Worm (Caenorhabditis elegans) whole organism, L1 larva: ENCODE results near the gene frpr-3.
A peak's percentile ranks its signal among the peaks of the same experiment; 100 is the strongest.

ENCODE experiments used
- C16A3.4 ChIP-seq: fragments of 150-350 bp; optimal IDR thresholded peaks from 2 replicates; lab custom pipeline; 2014; ENCODE audit warnings: missing biosample characterization, missing genetic modification characterization
- Y116A8C.19 ChIP-seq: sonication (generic microtip); optimal IDR thresholded peaks from 2 replicates; lab custom pipeline; 2016; ENCODE audit warnings: missing compliant biosample characterization, missing genetic modification characterization, borderline replicate concordance
- aha-1 ChIP-seq: fragments of 150-350 bp; optimal IDR thresholded peaks from 2 replicates; lab custom pipeline; 2014; ENCODE audit warnings: missing biosample characterization, missing genetic modification characterization
- alr-1 ChIP-seq: fragments of 200-800 bp; sonication (Bioruptor generic); optimal IDR thresholded peaks from 2 replicates; lab custom pipeline; 2018; ENCODE audit warnings: borderline replicate concordance, mild to moderate bottlenecking, missing genetic modification characterization, missing compliant biosample characterization
- aly-2 ChIP-seq: fragments of 150-350 bp; optimal IDR thresholded peaks from 2 replicates; lab custom pipeline; 2014; ENCODE audit warnings: missing biosample characterization, missing genetic modification characterization
- ama-1 ChIP-seq: fragments of 150-350 bp; optimal IDR thresholded peaks from 2 replicates; lab custom pipeline; 2014
- ceh-63 ChIP-seq: fragments of 200-800 bp; sonication (Bioruptor generic); optimal IDR thresholded peaks from 2 replicates; lab custom pipeline; 2018; ENCODE audit warnings: mild to moderate bottlenecking, missing genetic modification characterization, missing compliant biosample characterization
- ceh-8 ChIP-seq: fragments of 200-800 bp; sonication (Bioruptor generic); optimal IDR thresholded peaks from 2 replicates; lab custom pipeline; 2018; ENCODE audit warnings: mild to moderate bottlenecking, missing genetic modification characterization, moderate library complexity, missing compliant biosample characterization
- ceh-90 ChIP-seq: sonication (generic microtip); optimal IDR thresholded peaks from 2 replicates; lab custom pipeline; 2016; ENCODE audit warnings: missing genetic modification characterization, missing compliant biosample characterization
- ces-1 ChIP-seq: fragments of 150-350 bp; optimal IDR thresholded peaks from 2 replicates; lab custom pipeline; 2014; ENCODE audit warnings: missing biosample characterization, missing genetic modification reagents, missing genetic modification characterization
- efl-1 ChIP-seq, 4 experiments: fragments of 150-350 bp; optimal IDR thresholded peaks in 3 of 4; peaks in 1 of 4; 1 replicate in 1 of 4; 2 replicates in 3 of 4; lab custom pipeline; 2014; ENCODE audit warnings: missing biosample characterization in 2 of 4, missing genetic modification characterization in 2 of 4, missing genetic modification reagents in 2 of 4
- efl-3 ChIP-seq: fragments of 200-800 bp; sonication (Bioruptor generic); optimal IDR thresholded peaks from 2 replicates; lab custom pipeline; 2018; ENCODE audit warnings: mild to moderate bottlenecking, missing genetic modification characterization, missing compliant biosample characterization
- egl-13 ChIP-seq: sonication (generic microtip); optimal IDR thresholded peaks from 2 replicates; lab custom pipeline; 2016; ENCODE audit warnings: missing genotype, missing genetic modification reagents, missing genetic modification characterization, missing compliant biosample characterization
- egl-27 ChIP-seq, 2 experiments: fragments of 150-350 bp in 1 of 2; sonication (generic microtip); optimal IDR thresholded peaks; 3 replicates each; lab custom pipeline; 2017 to 2018; ENCODE audit warnings: missing biosample characterization in 2 of 2, missing genetic modification characterization in 2 of 2, missing genetic modification reagents in 2 of 2
- elt-2 ChIP-seq: sonication (generic microtip); optimal IDR thresholded peaks from 2 replicates; lab custom pipeline; 2016; ENCODE audit warnings: missing genetic modification characterization, mild to moderate bottlenecking, inconsistent platforms, missing compliant biosample characterization, missing genetic modification reagents
- fkh-10 ChIP-seq: sonication (generic microtip); optimal IDR thresholded peaks from 2 replicates; lab custom pipeline; 2017; ENCODE audit warnings: missing biosample characterization, missing genetic modification reagents, missing genetic modification characterization
- fkh-4 ChIP-seq: sonication (generic microtip); optimal IDR thresholded peaks from 2 replicates; lab custom pipeline; 2016; ENCODE audit warnings: missing compliant biosample characterization, missing genetic modification characterization, borderline replicate concordance
- fos-1 ChIP-seq: fragments of 150-350 bp; optimal IDR thresholded peaks from 2 replicates; lab custom pipeline; 2014; ENCODE audit warnings: missing biosample characterization, missing genetic modification characterization
- hlh-17 ChIP-seq: fragments of 200-800 bp; sonication (Bioruptor generic); optimal IDR thresholded peaks from 2 replicates; lab custom pipeline; 2018; ENCODE audit warnings: missing genetic modification characterization, mild to moderate bottlenecking, missing compliant biosample characterization, moderate library complexity, borderline replicate concordance
- hpl-2 ChIP-seq: fragments of 150-350 bp; optimal IDR thresholded peaks from 2 replicates; lab custom pipeline; 2014; ENCODE audit warnings: missing biosample characterization, missing genetic modification reagents, missing genetic modification characterization
- jun-1 ChIP-seq: fragments of 150-350 bp; optimal IDR thresholded peaks from 2 replicates; lab custom pipeline; 2014; ENCODE audit warnings: missing biosample characterization, missing genetic modification reagents, missing genetic modification characterization
- lin-13 ChIP-seq: fragments of 150-350 bp; optimal IDR thresholded peaks from 2 replicates; lab custom pipeline; 2014; ENCODE audit warnings: missing biosample characterization, missing genetic modification reagents, missing genetic modification characterization
- lin-15B ChIP-seq: fragments of 150-350 bp; sonication (generic microtip); optimal IDR thresholded peaks from 3 replicates; lab custom pipeline; 2014; ENCODE audit warnings: missing biosample characterization, missing genetic modification characterization
- lin-39 ChIP-seq: fragments of 150-350 bp; optimal IDR thresholded peaks from 2 replicates; lab custom pipeline; 2014; ENCODE audit warnings: missing biosample characterization, missing genetic modification reagents, missing genetic modification characterization
- lir-3 ChIP-seq: sonication (generic microtip); optimal IDR thresholded peaks from 2 replicates; lab custom pipeline; 2016; ENCODE audit warnings: mild to moderate bottlenecking, missing genetic modification characterization, moderate library complexity, missing compliant biosample characterization; ENCODE audit not compliant: poor library complexity
- lsy-2 ChIP-seq, 2 experiments: fragments of 150-350 bp; optimal IDR thresholded peaks; 2 replicates each; lab custom pipeline; 2014; ENCODE audit warnings: missing biosample characterization in 2 of 2, missing genetic modification characterization in 2 of 2
- mab-9 ChIP-seq: fragments of 200-800 bp; sonication (Bioruptor generic); IDR thresholded peaks from 2 replicates; pipeline ENCODE4 v1.3.6; 2022; ENCODE audit warnings: missing genetic modification reagents, missing genetic modification characterization, missing compliant biosample characterization
- mef-2 ChIP-seq: fragments of 150-350 bp; optimal IDR thresholded peaks from 2 replicates; lab custom pipeline; 2014; ENCODE audit warnings: missing biosample characterization, missing genetic modification characterization
- nhr-11 ChIP-seq: fragments of 150-350 bp; optimal IDR thresholded peaks from 2 replicates; lab custom pipeline; 2014; ENCODE audit warnings: missing biosample characterization, missing genetic modification characterization
- nhr-237 ChIP-seq: fragments of 150-350 bp; optimal IDR thresholded peaks from 2 replicates; lab custom pipeline; 2014; ENCODE audit warnings: missing biosample characterization, missing genetic modification characterization
- nhr-28 ChIP-seq: fragments of 150-350 bp; optimal IDR thresholded peaks from 2 replicates; lab custom pipeline; 2014; ENCODE audit warnings: missing biosample characterization, missing genetic modification characterization
- nhr-47 ChIP-seq: sonication (generic microtip); optimal IDR thresholded peaks from 2 replicates; lab custom pipeline; 2016; ENCODE audit warnings: mild to moderate bottlenecking, missing genetic modification characterization, moderate library complexity, missing compliant biosample characterization
- nhr-71 ChIP-seq: sonication (generic microtip); optimal IDR thresholded peaks from 2 replicates; lab custom pipeline; 2016; ENCODE audit warnings: mild to moderate bottlenecking, missing genetic modification characterization, moderate library complexity, missing compliant biosample characterization
- pag-3 ChIP-seq: sonication (generic microtip); optimal IDR thresholded peaks from 2 replicates; lab custom pipeline; 2017; ENCODE audit warnings: missing genetic modification characterization, mild to moderate bottlenecking, missing compliant biosample characterization, antibody characterized with exemption, borderline replicate concordance; ENCODE audit not compliant: insufficient read depth
- skn-1 ChIP-seq: fragments of 150-350 bp; optimal IDR thresholded peaks from 2 replicates; lab custom pipeline; 2014; ENCODE audit warnings: missing biosample characterization, missing genetic modification characterization
- snpc-4 ChIP-seq: fragments of 150-350 bp; optimal IDR thresholded peaks from 2 replicates; lab custom pipeline; 2014; ENCODE audit warnings: missing biosample characterization, missing genetic modification characterization
- snu-23 ChIP-seq: sonication (generic microtip); optimal IDR thresholded peaks from 2 replicates; lab custom pipeline; 2016; ENCODE audit warnings: missing genetic modification characterization, missing compliant biosample characterization
- sox-4 ChIP-seq: sonication (generic microtip); optimal IDR thresholded peaks from 2 replicates; lab custom pipeline; 2016; ENCODE audit warnings: missing genetic modification characterization, missing compliant biosample characterization
- sptf-1 ChIP-seq: fragments of 150-350 bp; optimal IDR thresholded peaks from 2 replicates; lab custom pipeline; 2014; ENCODE audit warnings: missing biosample characterization, missing genetic modification characterization
- sup-37 ChIP-seq: fragments of 200-800 bp; sonication (Bioruptor generic); optimal IDR thresholded peaks from 2 replicates; lab custom pipeline; 2018; ENCODE audit warnings: mild to moderate bottlenecking, missing genetic modification characterization, missing compliant biosample characterization
- swsn-7 ChIP-seq: sonication (generic microtip); optimal IDR thresholded peaks from 2 replicates; lab custom pipeline; 2016; ENCODE audit warnings: missing genetic modification characterization, missing compliant biosample characterization
- unc-130 ChIP-seq: fragments of 150-350 bp; optimal IDR thresholded peaks from 2 replicates; lab custom pipeline; 2017; ENCODE audit warnings: missing biosample characterization, missing genetic modification characterization, inconsistent platforms
- unc-30 ChIP-seq: sonication (generic microtip); optimal IDR thresholded peaks from 2 replicates; lab custom pipeline; 2017; ENCODE audit warnings: missing biosample characterization, missing genetic modification characterization
- unc-62 ChIP-seq: fragments of 150-350 bp; optimal IDR thresholded peaks from 2 replicates; lab custom pipeline; 2014; ENCODE audit warnings: missing biosample characterization, missing genetic modification reagents, missing genetic modification characterization
- unc-86 ChIP-seq: sonication (generic microtip); optimal IDR thresholded peaks from 2 replicates; lab custom pipeline; 2016; ENCODE audit warnings: missing genetic modification characterization, missing compliant biosample characterization
- unc-98 ChIP-seq: fragments of 200-800 bp; sonication (Bioruptor generic); IDR thresholded peaks from 2 replicates; pipeline ENCODE4 v1.3.6; 2022; ENCODE audit warnings: missing genetic modification characterization, missing compliant biosample characterization
- vab-15 ChIP-seq: sonication (generic microtip); optimal IDR thresholded peaks from 2 replicates; lab custom pipeline; 2017; ENCODE audit warnings: missing genotype, mild to moderate bottlenecking, missing genetic modification characterization, missing compliant biosample characterization
- xbp-1 ChIP-seq: sonication (generic microtip); optimal IDR thresholded peaks from 2 replicates; lab custom pipeline; 2016; ENCODE audit warnings: missing genetic modification characterization, missing compliant biosample characterization
- zip-4 ChIP-seq: fragments of 200-800 bp; sonication (Bioruptor generic); optimal IDR thresholded peaks from 2 replicates; lab custom pipeline; 2018; ENCODE audit warnings: mild to moderate bottlenecking, missing genetic modification characterization, moderate library complexity, missing compliant biosample characterization
- ztf-11 ChIP-seq, 2 experiments: sonication (generic microtip); optimal IDR thresholded peaks; 2 replicates each; lab custom pipeline; 2016 to 2017; ENCODE audit warnings: missing genetic modification characterization in 2 of 2, missing biosample characterization in 1 of 2, missing compliant biosample characterization in 1 of 2
- ztf-4 ChIP-seq: fragments of 150-350 bp; optimal IDR thresholded peaks from 2 replicates; lab custom pipeline; 2014; ENCODE audit warnings: missing biosample characterization, missing genetic modification characterization

Gene frpr-3

DNA sequence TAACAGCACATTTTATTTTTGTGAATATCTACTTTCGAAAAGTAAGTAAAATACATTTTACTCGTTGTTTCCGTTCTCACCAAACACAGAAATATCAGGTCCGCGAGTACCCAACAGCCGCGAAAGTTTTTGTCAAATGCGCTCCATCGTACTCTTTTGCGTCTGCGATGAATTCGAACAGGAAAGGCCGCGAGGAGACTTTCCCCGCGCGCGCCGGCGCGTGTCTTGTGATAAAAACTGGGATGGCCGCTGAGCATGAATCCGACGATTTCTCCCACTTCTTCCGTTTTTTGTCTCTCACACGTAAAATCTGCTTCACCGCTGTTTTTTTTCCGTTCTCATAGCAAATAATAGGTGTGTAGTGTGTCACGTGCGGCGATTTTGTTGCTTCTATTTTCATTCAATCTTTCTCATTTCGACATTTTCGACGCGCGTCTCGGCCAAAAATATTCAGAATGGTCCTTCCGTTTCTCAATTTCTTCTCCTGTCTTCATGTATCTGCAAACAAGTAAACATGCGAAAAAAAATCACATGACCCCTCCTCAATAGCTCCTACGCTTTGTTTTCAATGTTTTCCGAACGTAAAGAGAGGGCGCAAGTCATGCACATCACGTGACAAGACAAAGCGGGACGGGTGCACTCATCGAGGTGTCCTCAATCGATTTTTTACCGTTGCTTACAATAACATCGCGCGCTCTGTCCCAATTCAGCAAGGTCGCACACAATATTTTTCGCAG lies 33.2 kb downstream of the frpr-3 start, which contains the start of gene uvs-1:
Gene uvs-1, minus strand, starts transcription at position 145 of the 737 bp plus-strand sequence.
- TF ChIP-seq nhr-47 (tag; lab: Kevin White, UChicago) (peak; percentile 57), aha-1 (tag; lab: Kevin White, UChicago) (no peak), skn-1 (tag; lab: Kevin White, UChicago) (peak; percentile 48), hlh-17 (GFP tag; lab: Kevin White, UChicago) (no peak), lin-13 (GFP tag; lab: Kevin White, UChicago) (peak; percentile 26), sox-4 (tag; lab: Kevin White, UChicago) (no peak), aly-2 (tag; lab: Kevin White, UChicago) (no peak), ceh-63 (GFP tag; lab: Kevin White, UChicago) (no peak), pag-3 (tag; lab: Kevin White, UChicago) (no peak), egl-13 (no peak), unc-30 (tag; lab: Kevin White, UChicago) (no peak), sptf-1 (tag; lab: Kevin White, UChicago) (no peak), efl-1 (optimal IDR thresholded peaks at IDR 0.05; lab: Kevin White, UChicago) (peak; percentile 38 to 48), efl-1 (GFP tag; optimal IDR thresholded peaks at IDR 0.05 in 1 of 2; lab: Kevin White, UChicago) (peak; percentile 33 to 95), vab-15 (tag; lab: Kevin White, UChicago) (peak; percentile 64), xbp-1 (tag; lab: Kevin White, UChicago) (peak; percentile 37), fkh-4 (tag; lab: Kevin White, UChicago) (no peak), egl-27 (tag; optimal IDR thresholded peaks at IDR 0.05; lab: Kevin White, UChicago) (no peak), lsy-2 (tag; optimal IDR thresholded peaks at IDR 0.05; lab: Kevin White, UChicago) (peak; percentile 20 to 43), nhr-28 (tag; lab: Kevin White, UChicago) (no peak), unc-86 (tag; lab: Kevin White, UChicago) (peak; percentile 8), Y116A8C.19 (no peak), fkh-10 (peak; percentile 17), hpl-2 (no peak), nhr-71 (tag; lab: Kevin White, UChicago) (peak; percentile 77), mef-2 (tag; lab: Kevin White, UChicago) (no peak), fos-1 (tag; lab: Kevin White, UChicago) (no peak), ceh-90 (tag; lab: Kevin White, UChicago) (no peak), snpc-4 (tag; lab: Kevin White, UChicago) (peak; percentile 33), unc-62 (GFP tag; lab: Kevin White, UChicago) (no peak), jun-1 (tag; lab: Kevin White, UChicago) (no peak), zip-4 (GFP tag; lab: Kevin White, UChicago) (no peak), nhr-237 (tag; lab: Kevin White, UChicago) (no peak), C16A3.4 (tag; lab: Kevin White, UChicago) (peak; percentile 47), alr-1 (tag; lab: Kevin White, UChicago) (no peak), lir-3 (tag; lab: Kevin White, UChicago) (no peak), ama-1 (lab: Kevin White, UChicago) (no peak), unc-130 (peak; percentile 63), lin-15B (tag; lab: Kevin White, UChicago) (peak; percentile 59), nhr-11 (tag; lab: Kevin White, UChicago) (no peak), elt-2 (peak; percentile 38), ceh-8 (GFP tag; lab: Kevin White, UChicago) (no peak), snu-23 (GFP tag; lab: Kevin White, UChicago) (peak; percentile 40), ztf-11 (tag; optimal IDR thresholded peaks at IDR 0.05; lab: Kevin White, UChicago) (no peak), sup-37 (GFP tag; lab: Kevin White, UChicago) (peak; percentile 57), swsn-7 (tag; lab: Kevin White, UChicago) (no peak), unc-98 (GFP tag; lab: Robert Waterston, UW) (no peak), ztf-4 (tag; lab: Kevin White, UChicago) (no peak), lin-39 (no peak), ces-1 (no peak), efl-3 (GFP tag; lab: Kevin White, UChicago) (no peak), mab-9 (GFP tag; lab: Robert Waterston, UW) (0 out of 2 replicates have a peak, but pooled peaks have one; percentile 18)
